3 worm cellular contexts compared by ENCODE assay signal in genomic region chrII:7310023-7310422, ce11.
TF ChIP-seq lines count a peak whose summit lies in the region.

F45E12.5 (minus strand) TSS chrII:7310115.
cnep-1 (plus strand) TSS chrII:7310348.

TF ChIP-seq in whole organism, L1 larva, 84 proteins besides CTCF, POLR2A, EP300 and RAD21 (continues in another document):
- TF ChIP-seq C16A3.4 (tag; optimal IDR thresholded peaks at IDR 0.05; lab: Kevin White, UChicago) (no peak), dsc-1 (tag; optimal IDR thresholded peaks at IDR 0.05; lab: Kevin White, UChicago) (no peak), dpl-1 (GFP tag; optimal IDR thresholded peaks at IDR 0.05; lab: Kevin White, UChicago) (peak in 2 of 3 experiments; percentile 12 to 29), ceh-63 (GFP tag; optimal IDR thresholded peaks at IDR 0.05; lab: Kevin White, UChicago) (no peak), blmp-1 (tag; optimal IDR thresholded peaks at IDR 0.05; lab: Kevin White, UChicago) (peak; percentile 18), mef-2 (tag; optimal IDR thresholded peaks at IDR 0.05; lab: Kevin White, UChicago) (no peak), ztf-4 (tag; optimal IDR thresholded peaks at IDR 0.05; lab: Kevin White, UChicago) (no peak), sox-4 (tag; optimal IDR thresholded peaks at IDR 0.05; lab: Kevin White, UChicago) (no peak), unc-98 (GFP tag; IDR thresholded peaks at IDR 0.05; lab: Robert Waterston, UW) (no peak), mdl-1 (tag; optimal IDR thresholded peaks at IDR 0.05; lab: Kevin White, UChicago) (no peak), aha-1 (tag; optimal IDR thresholded peaks at IDR 0.05; lab: Kevin White, UChicago) (no peak), nhr-12 (tag; optimal IDR thresholded peaks at IDR 0.05; lab: Kevin White, UChicago) (no peak), nhr-20 (tag; optimal IDR thresholded peaks at IDR 0.05; lab: Kevin White, UChicago) (no peak), isw-1 (GFP tag; IDR thresholded peaks at IDR 0.05; lab: Robert Waterston, UW) (no peak), egl-13 (tag; optimal IDR thresholded peaks at IDR 0.05; lab: Kevin White, UChicago) (no peak), ceh-90 (tag; optimal IDR thresholded peaks at IDR 0.05; lab: Kevin White, UChicago) (no peak), mep-1 (tag; optimal IDR thresholded peaks at IDR 0.05; lab: Kevin White, UChicago) (peak; percentile 27), snpc-4 (tag; optimal IDR thresholded peaks at IDR 0.05; lab: Kevin White, UChicago) (no peak), hpl-2 (GFP tag; optimal IDR thresholded peaks at IDR 0.05; lab: Kevin White, UChicago) (no peak), ztf-11 (tag; optimal IDR thresholded peaks at IDR 0.05; lab: Kevin White, UChicago) (no peak), jun-1 (tag; optimal IDR thresholded peaks at IDR 0.05; lab: Kevin White, UChicago) (no peak), vab-15 (tag; optimal IDR thresholded peaks at IDR 0.05; lab: Kevin White, UChicago) (no peak), lsy-2 (tag; optimal IDR thresholded peaks at IDR 0.05; lab: Kevin White, UChicago) (peak in 1 of 2 experiments; percentile 56), fos-1 (tag; optimal IDR thresholded peaks at IDR 0.05; lab: Kevin White, UChicago) (no peak), grh-1 (GFP tag; IDR thresholded peaks at IDR 0.05; lab: Robert Waterston, UW) (no peak), lin-15B (tag; optimal IDR thresholded peaks at IDR 0.05; lab: Kevin White, UChicago) (no peak), F16B12.6 (tag; optimal IDR thresholded peaks at IDR 0.05; lab: Kevin White, UChicago) (peak; percentile 77), nhr-90 (tag; optimal IDR thresholded peaks at IDR 0.05; lab: Kevin White, UChicago; ENCODE audit: poor library complexity) (no peak), lin-39 (tag; optimal IDR thresholded peaks at IDR 0.05; lab: Kevin White, UChicago) (no peak), pqm-1 (tag; optimal IDR thresholded peaks at IDR 0.05; lab: Kevin White, UChicago) (no peak), efl-1 (optimal IDR thresholded peaks at IDR 0.05; lab: Kevin White, UChicago) (peak; percentile 34 to 42), efl-1 (GFP tag; optimal IDR thresholded peaks at IDR 0.05 in 1 of 2; lab: Kevin White, UChicago) (peak; percentile 32 to 53)

TF ChIP-seq in whole organism, L2 larva, 48 proteins besides CTCF, POLR2A, EP300 and RAD21:
- TF ChIP-seq lsy-2 (tag; optimal IDR thresholded peaks at IDR 0.05; lab: Kevin White, UChicago) (peak in 1 of 2 experiments; percentile 37), unc-55 (GFP tag; optimal IDR thresholded peaks at IDR 0.05; lab: Kevin White, UChicago) (peak; percentile 36), nhr-129 (tag; optimal IDR thresholded peaks at IDR 0.05; lab: Kevin White, UChicago) (peak; percentile 41), C34F6.9 (tag; optimal IDR thresholded peaks at IDR 0.05; lab: Kevin White, UChicago) (peak; percentile 48), Y55F3AM.14 (GFP tag; optimal IDR thresholded peaks at IDR 0.05; lab: Kevin White, UChicago) (no peak), alr-1 (tag; optimal IDR thresholded peaks at IDR 0.05; lab: Kevin White, UChicago) (no peak), nhr-77 (tag; optimal IDR thresholded peaks at IDR 0.05; lab: Kevin White, UChicago) (no peak), nhr-25 (tag; optimal IDR thresholded peaks at IDR 0.05; lab: Kevin White, UChicago) (no peak)
TF ChIP-seq in whole organism, L2 larva: peak in this region for 4.

TF ChIP-seq in whole organism, L3 larva, 47 proteins besides CTCF, POLR2A, EP300 and RAD21:
- TF ChIP-seq nhr-77 (tag; optimal IDR thresholded peaks at IDR 0.05; lab: Kevin White, UChicago): no peak
- TF ChIP-seq pha-4 (tag; optimal IDR thresholded peaks at IDR 0.05; lab: Kevin White, UChicago): peak; percentile 31
- TF ChIP-seq elt-1 (tag; optimal IDR thresholded peaks at IDR 0.05; lab: Kevin White, UChicago): no peak
- no peak for TF ChIP-seq ztf-11 (tag; optimal IDR thresholded peaks at IDR 0.05; lab: Kevin White, UChicago)
- no peak for TF ChIP-seq mdl-1 (tag; optimal IDR thresholded peaks at IDR 0.05; lab: Kevin White, UChicago)
- no peak for TF ChIP-seq pqm-1 (tag; optimal IDR thresholded peaks at IDR 0.05; lab: Kevin White, UChicago)
- TF ChIP-seq nhr-23 (tag; optimal IDR thresholded peaks at IDR 0.05; lab: Kevin White, UChicago): no peak
TF ChIP-seq in whole organism, L3 larva: peak in this region for 1.

Comparison
In these comparisons a context has a peak if more than half of its experiments do, and no peak if none do; other contexts are left out.
1. Of the 22 proteins assayed by ChIP-seq in both whole organism, L1 larva and whole organism, L2 larva: peak only in whole organism, L1 larva: blmp-1; only in whole organism, L2 larva: none; in both: none; in neither: 20; mixed calls (peak in some experiments, not most) for 1.